Fruit fly (Drosophila melanogaster): ENCODE measurements around the gene Plc21C.

- TF ChIP-seq EcR (GFP tag; optimal IDR thresholded peaks at IDR 0.05): no peak
- no peak for TF ChIP-seq Snoo (tag; optimal IDR thresholded peaks at IDR 0.05)
- no peak for TF ChIP-seq CG17806 (tag; optimal IDR thresholded peaks at IDR 0.05)
- TF ChIP-seq CG15710 (tag; optimal IDR thresholded peaks at IDR 0.05): no peak
- no peak for TF ChIP-seq rn (GFP tag; IDR thresholded peaks at IDR 0.05)
- no peak for TF ChIP-seq gl (tag; optimal IDR thresholded peaks at IDR 0.05)
- TF ChIP-seq Pif1A (GFP tag; optimal IDR thresholded peaks at IDR 0.05): no peak
- TF ChIP-seq D1 (tag; optimal IDR thresholded peaks at IDR 0.05): no peak
- no peak for TF ChIP-seq CG8301 (tag; optimal IDR thresholded peaks at IDR 0.05)
- no peak for TF ChIP-seq CG14655 (GFP tag; optimal IDR thresholded peaks at IDR 0.05)
- TF ChIP-seq Pif1B (GFP tag; optimal IDR thresholded peaks at IDR 0.05): no peak
Measured at dm6 chr2L:369811-370210, 64.1 kb downstream of the Plc21C start.

Measured in whole organism, pupa.